Fruit fly (Drosophila melanogaster) whole organism, embryonic: ENCODE data around the gene stg.

Experiments
- Aef1 ChIP-seq: fragments of 200-800 bp; sonication (Bioruptor generic); IDR thresholded peaks from 3 replicates; pipeline ENCODE4 v1.3.6; 2022; ENCODE audit warnings: missing biosample characterization, missing genetic modification characterization
- Atf-2 ChIP-seq: fragments of 200-800 bp; sonication (Bioruptor generic); optimal IDR thresholded peaks from 2 replicates; lab custom pipeline; 2016; ENCODE audit warnings: missing biosample characterization, missing genetic modification characterization
- BtbVII ChIP-seq: fragments of 200-800 bp; sonication (Bioruptor generic); optimal IDR thresholded peaks from 3 replicates; lab custom pipeline; 2017; ENCODE audit warnings: missing biosample characterization, mild to moderate bottlenecking, missing genetic modification characterization
- CG10565 ChIP-seq: fragments of 200-800 bp; sonication (Bioruptor generic); optimal IDR thresholded peaks from 3 replicates; lab custom pipeline; 2016; ENCODE audit warnings: missing biosample characterization, mild to moderate bottlenecking, missing genetic modification characterization
- CG10654 ChIP-seq: fragments of 200-800 bp; sonication (Bioruptor generic); optimal IDR thresholded peaks from 2 replicates; lab custom pipeline; 2016; ENCODE audit warnings: missing biosample characterization, missing genetic modification characterization
- CG13775 ChIP-seq: fragments of 200-800 bp; sonication (Bioruptor generic); optimal IDR thresholded peaks from 3 replicates; lab custom pipeline; 2017; ENCODE audit warnings: missing biosample characterization, mild to moderate bottlenecking, missing genetic modification characterization
- CG14667 ChIP-seq: fragments of 200-800 bp; sonication (Bioruptor generic); IDR thresholded peaks from 2 replicates; pipeline ENCODE4 v1.3.6; 2022; ENCODE audit warnings: missing biosample characterization, missing genetic modification characterization
- CG14710 ChIP-seq: fragments of 200-800 bp; sonication (Bioruptor generic); optimal IDR thresholded peaks from 3 replicates; lab custom pipeline; 2019; ENCODE audit warnings: missing biosample characterization, mild to moderate bottlenecking, missing genetic modification characterization, moderate library complexity
- CG16813 ChIP-seq: fragments of 200-800 bp; sonication (Bioruptor generic); IDR thresholded peaks from 3 replicates; pipeline ENCODE4 v1.3.6; 2022; ENCODE audit warnings: missing biosample characterization, missing genetic modification characterization; ENCODE audit not compliant: partially characterized antibody
- CG16815 ChIP-seq: fragments of 200-800 bp; sonication (Bioruptor generic); optimal IDR thresholded peaks from 3 replicates; lab custom pipeline; 2017; ENCODE audit warnings: missing biosample characterization, mild to moderate bottlenecking, missing genetic modification characterization
- CG1792 ChIP-seq: fragments of 200-800 bp; sonication (Bioruptor generic); optimal IDR thresholded peaks from 2 replicates; lab custom pipeline; 2016; ENCODE audit warnings: missing biosample characterization, missing genetic modification characterization
- CG2199 ChIP-seq: fragments of 200-800 bp; sonication (Bioruptor generic); IDR thresholded peaks from 3 replicates; pipeline ENCODE4 v1.3.6; 2022; ENCODE audit warnings: missing biosample characterization, missing genetic modification characterization
- CG30020 ChIP-seq: fragments of 200-800 bp; optimal IDR thresholded peaks from 2 replicates; lab custom pipeline; 2019; ENCODE audit warnings: missing biosample characterization, mild to moderate bottlenecking, missing genetic modification characterization, moderate library complexity
- CG32532 ChIP-seq: fragments of 200-800 bp; sonication (Bioruptor generic); IDR thresholded peaks from 2 replicates; pipeline ENCODE4 v1.3.6; 2022; ENCODE audit warnings: missing biosample characterization, missing genetic modification characterization
- CG3407 ChIP-seq: fragments of 200-800 bp; sonication (Bioruptor generic); optimal IDR thresholded peaks from 2 replicates; lab custom pipeline; 2018; ENCODE audit warnings: missing biosample characterization, mild to moderate bottlenecking, missing genetic modification characterization
- CG3995 ChIP-seq: fragments of 200-800 bp; sonication (Bioruptor generic); optimal IDR thresholded peaks from 3 replicates; lab custom pipeline; 2016; ENCODE audit warnings: missing biosample characterization, missing genetic modification characterization
- CG4360 ChIP-seq: fragments of 200-800 bp; sonication (Bioruptor generic); IDR thresholded peaks from 2 replicates; pipeline ENCODE4 v1.3.6; 2022; ENCODE audit warnings: missing biosample characterization, missing genetic modification characterization
- CG4424 ChIP-seq: fragments of 200-800 bp; sonication (Bioruptor generic); optimal IDR thresholded peaks from 3 replicates; lab custom pipeline; 2016; ENCODE audit warnings: missing biosample characterization, missing genetic modification characterization
- CG4730 ChIP-seq: fragments of 200-800 bp; sonication (Bioruptor generic); IDR thresholded peaks from 2 replicates; pipeline ENCODE4 v1.3.6; 2022; ENCODE audit warnings: missing biosample characterization, missing genetic modification characterization
- CG4820 ChIP-seq: fragments of 200-800 bp; sonication (Bioruptor generic); optimal IDR thresholded peaks from 3 replicates; lab custom pipeline; 2016; ENCODE audit warnings: missing biosample characterization, missing genetic modification characterization
- CG8478 ChIP-seq: fragments of >200 bp; optimal IDR thresholded peaks from 2 replicates; lab custom pipeline; 2018
- CG8765 ChIP-seq: fragments of 200-800 bp; sonication (Bioruptor generic); IDR thresholded peaks from 2 replicates; pipeline ENCODE4 v1.3.6; 2022; ENCODE audit warnings: missing biosample characterization, missing genetic modification characterization
- CG8944 ChIP-seq: fragments of 200-800 bp; sonication (Bioruptor generic); optimal IDR thresholded peaks from 3 replicates; lab custom pipeline; 2016; ENCODE audit warnings: missing biosample characterization, missing genetic modification characterization
- CG9437 ChIP-seq: fragments of 200-800 bp; sonication (Bioruptor generic); optimal IDR thresholded peaks from 2 replicates; lab custom pipeline; 2018; ENCODE audit warnings: missing biosample characterization, mild to moderate bottlenecking, missing genetic modification characterization
- Doc3 ChIP-seq: fragments of 200-800 bp; sonication (Bioruptor generic); IDR thresholded peaks from 3 replicates; pipeline ENCODE4 v1.3.6; 2022; ENCODE audit warnings: missing biosample characterization, missing genetic modification characterization; ENCODE audit not compliant: partially characterized antibody
- E2f1 ChIP-seq: fragments of 200-800 bp; sonication (Bioruptor generic); IDR thresholded peaks from 2 replicates; pipeline ENCODE4 v1.3.6; 2022; ENCODE audit warnings: missing biosample characterization, missing genetic modification characterization
- HLHmδ ChIP-seq: fragments of 200-800 bp; sonication (Bioruptor generic); optimal IDR thresholded peaks from 2 replicates; lab custom pipeline; 2018; ENCODE audit warnings: missing biosample characterization, mild to moderate bottlenecking, missing genetic modification characterization, moderate library complexity
- Kr ChIP-seq: fragments of 200-800 bp; sonication (Bioruptor generic); optimal IDR thresholded peaks from 2 replicates; lab custom pipeline; 2017; ENCODE audit warnings: missing biosample characterization, mild to moderate bottlenecking, missing genetic modification characterization
- MTF-1 ChIP-seq: fragments of 200-800 bp; sonication (Bioruptor generic); optimal IDR thresholded peaks from 2 replicates; lab custom pipeline; 2018; ENCODE audit warnings: missing biosample characterization, mild to moderate bottlenecking, missing genetic modification characterization, borderline replicate concordance
- Myb ChIP-seq: fragments of 200-800 bp; sonication (Bioruptor generic); optimal IDR thresholded peaks from 2 replicates; lab custom pipeline; 2016; ENCODE audit warnings: missing biosample characterization, missing genetic modification characterization
- Neu2 ChIP-seq: fragments of 200-800 bp; sonication (Bioruptor generic); optimal IDR thresholded peaks from 3 replicates; lab custom pipeline; 2016; ENCODE audit warnings: missing biosample characterization, missing genetic modification characterization, borderline replicate concordance
- Nf-YB ChIP-seq: fragments of 200-800 bp; sonication (Bioruptor generic); optimal IDR thresholded peaks from 3 replicates; lab custom pipeline; 2019; ENCODE audit warnings: missing biosample characterization, mild to moderate bottlenecking, missing genetic modification characterization, moderate library complexity
- Poxn ChIP-seq: fragments of 200-800 bp; sonication (Bioruptor generic); IDR thresholded peaks from 2 replicates; pipeline ENCODE4 v1.3.6; 2022; ENCODE audit warnings: missing biosample characterization, missing genetic modification characterization
- Xbp1 ChIP-seq: fragments of 200-800 bp; sonication (Bioruptor generic); optimal IDR thresholded peaks from 3 replicates; lab custom pipeline; 2016; ENCODE audit warnings: missing biosample characterization, mild to moderate bottlenecking, missing genetic modification characterization
- chif ChIP-seq, 2 experiments: fragments of 200-800 bp; sonication (Bioruptor generic); optimal IDR thresholded peaks; 3 replicates each; lab custom pipeline; 2016; ENCODE audit warnings: missing biosample characterization in 2 of 2, missing genetic modification characterization in 2 of 2
- dati ChIP-seq: fragments of 200-800 bp; sonication (Bioruptor generic); IDR thresholded peaks from 2 replicates; pipeline ENCODE4 v1.3.6; 2022; ENCODE audit warnings: missing biosample characterization, missing genetic modification characterization
- eve ChIP-seq, 2 experiments: fragments of >200 bp; optimal IDR thresholded peaks; 2 replicates each; lab custom pipeline; 2017; ENCODE audit warnings: missing biosample characterization in 2 of 2, missing genetic modification characterization in 2 of 2
- fd96Cb ChIP-seq: fragments of 200-800 bp; sonication (Bioruptor generic); optimal IDR thresholded peaks from 2 replicates; lab custom pipeline; 2018; ENCODE audit warnings: missing biosample characterization, mild to moderate bottlenecking, missing genetic modification characterization, moderate library complexity
- grn ChIP-seq: fragments of 200-800 bp; sonication (Bioruptor generic); optimal IDR thresholded peaks from 3 replicates; lab custom pipeline; 2017; ENCODE audit warnings: missing biosample characterization, missing genetic modification characterization
- gro ChIP-seq: fragments of 200-800 bp; sonication (Bioruptor generic); optimal IDR thresholded peaks from 2 replicates; lab custom pipeline; 2016; ENCODE audit warnings: missing biosample characterization, missing genetic modification characterization
- kay ChIP-seq: fragments of 200-800 bp; sonication (Bioruptor generic); optimal IDR thresholded peaks from 2 replicates; lab custom pipeline; 2016; ENCODE audit warnings: missing biosample characterization, missing genetic modification characterization
- pho ChIP-seq: fragments of 200-800 bp; sonication (Bioruptor generic); optimal IDR thresholded peaks from 2 replicates; lab custom pipeline; 2016; ENCODE audit warnings: missing biosample characterization, missing genetic modification characterization
- prd ChIP-seq, 3 experiments: fragments of >200 bp in 2 of 3; fragments of 200-800 bp in 1 of 3; sonication (Bioruptor generic) in 1 of 3; optimal IDR thresholded peaks in 2 of 3; IDR thresholded peaks in 1 of 3; 2 replicates in 2 of 3; 3 replicates in 1 of 3; pipeline versions ENCODE4 v1.3.6 to Lab custom; 2017 to 2022; ENCODE audit warnings: missing biosample characterization in 1 of 3, missing genetic modification characterization in 1 of 3
- ro ChIP-seq: fragments of 200-800 bp; sonication (Bioruptor generic); IDR thresholded peaks from 2 replicates; pipeline ENCODE4 v1.3.6; 2022; ENCODE audit warnings: missing biosample characterization, missing genetic modification characterization
- scrt ChIP-seq: fragments of 200-800 bp; sonication (Bioruptor generic); optimal IDR thresholded peaks from 2 replicates; lab custom pipeline; 2018; ENCODE audit warnings: missing biosample characterization, mild to moderate bottlenecking, missing genetic modification characterization, moderate library complexity
- sim ChIP-seq: fragments of 200-800 bp; sonication (Bioruptor generic); IDR thresholded peaks from 2 replicates; pipeline ENCODE4 v1.3.6; 2022; ENCODE audit warnings: missing biosample characterization, missing genetic modification characterization
- sima ChIP-seq: fragments of 200-800 bp; sonication (Bioruptor generic); optimal IDR thresholded peaks from 2 replicates; lab custom pipeline; 2016; ENCODE audit warnings: missing biosample characterization, missing genetic modification characterization
- slbo ChIP-seq: fragments of 200-800 bp; sonication (Bioruptor generic); IDR thresholded peaks from 2 replicates; pipeline ENCODE4 v1.3.6; 2022; ENCODE audit warnings: missing biosample characterization, missing genetic modification characterization
- slou ChIP-seq: fragments of 200-800 bp; sonication (Bioruptor generic); optimal IDR thresholded peaks from 3 replicates; lab custom pipeline; 2016; ENCODE audit warnings: missing biosample characterization, missing genetic modification characterization
- sug ChIP-seq: fragments of 200-800 bp; optimal IDR thresholded peaks from 2 replicates; lab custom pipeline; 2019; ENCODE audit warnings: missing biosample characterization, mild to moderate bottlenecking, missing genetic modification characterization, moderate library complexity
- zf30C ChIP-seq: fragments of 200-800 bp; sonication (Bioruptor generic); optimal IDR thresholded peaks from 3 replicates; lab custom pipeline; 2018; ENCODE audit warnings: missing biosample characterization, mild to moderate bottlenecking, missing genetic modification characterization

Gene stg

DNA sequence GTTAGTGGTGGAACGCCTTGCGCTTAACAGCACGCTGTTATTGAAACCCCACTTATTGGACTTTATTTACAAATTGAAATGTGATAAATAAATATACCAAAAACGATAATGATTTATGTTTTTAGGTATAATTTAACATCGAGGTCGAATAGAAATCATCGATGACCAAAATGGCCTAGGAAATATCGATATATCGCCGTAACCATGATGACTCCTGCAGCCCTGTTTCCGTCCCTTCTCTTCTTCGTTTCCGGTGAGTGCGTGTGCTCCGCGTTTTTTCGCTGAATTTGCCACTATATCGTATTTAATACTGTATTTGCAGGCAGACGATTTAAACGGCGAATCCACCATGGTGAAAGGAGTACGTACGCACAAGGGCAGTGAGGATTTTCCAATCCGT is 35.7 kb downstream of the stg start, which contains the start of gene eEF1gamma (continued):
- TF ChIP-seq CG13775 (GFP tag; lab: Kevin White, UChicago) (peak; percentile 99), dati (peak; percentile 94), CG30020 (tag; lab: Kevin White, UChicago) (peak; percentile 75), CG10654 (GFP tag; lab: Kevin White, UChicago) (peak; percentile 95), MTF-1 (peak; percentile 98), zf30C (GFP tag; lab: Kevin White, UChicago) (peak; percentile 49), Neu2 (peak; percentile 81), E2f1 (GFP tag; lab: Robert Waterston, UW) (peak; percentile 94), eve (GFP tag; optimal IDR thresholded peaks at IDR 0.05; lab: Kevin White, UChicago) (no peak), gro (GFP tag; lab: Kevin White, UChicago) (peak; percentile 96), CG16813 (peak; percentile 94), slou (GFP tag; lab: Kevin White, UChicago) (peak; percentile 91), fd96Cb (peak; percentile 79), slbo (GFP tag; lab: Robert Waterston, UW) (peak; percentile 92), Atf-2 (GFP tag; lab: Kevin White, UChicago) (peak; percentile 92), CG1792 (GFP tag; lab: Kevin White, UChicago) (peak; percentile 93), CG8478 (lab: Kevin White, UChicago) (no peak), sim (GFP tag; lab: Robert Waterston, UW) (peak; percentile 90), CG3407 (peak; percentile 94), CG8944 (peak; percentile 87), prd (optimal IDR thresholded peaks at IDR 0.05; lab: Kevin White, UChicago) (no peak), prd (GFP tag; IDR thresholded peaks at IDR 0.05; lab: Robert Waterston, UW) (peak; percentile 83), Kr (peak; percentile 77), HLHmδ (GFP tag; lab: Kevin White, UChicago) (peak; percentile 99), CG4730 (GFP tag; lab: Robert Waterston, UW) (peak; percentile 89), CG16815 (GFP tag; lab: Kevin White, UChicago) (peak; percentile 84), CG10565 (GFP tag; lab: Kevin White, UChicago) (peak; percentile 82), scrt (GFP tag; lab: Kevin White, UChicago) (peak; percentile 93), CG14667 (GFP tag; lab: Robert Waterston, UW) (peak; percentile 83), kay (peak; percentile 84), chif (GFP tag; optimal IDR thresholded peaks at IDR 0.05; lab: Kevin White, UChicago) (peak; percentile 90 to 97), sug (tag; lab: Kevin White, UChicago) (peak; percentile 93), CG8765 (GFP tag; lab: Robert Waterston, UW) (peak; percentile 84), CG4424 (GFP tag; lab: Kevin White, UChicago) (peak; percentile 94), Doc3 (GFP tag; lab: Robert Waterston, UW) (peak; percentile 81), Xbp1 (peak; percentile 93), CG4820 (GFP tag; lab: Kevin White, UChicago) (peak; percentile 88), CG3995 (GFP tag; lab: Kevin White, UChicago) (peak; percentile 80), CG4360 (GFP tag; lab: Robert Waterston, UW) (peak; percentile 72), CG9437 (GFP tag; lab: Kevin White, UChicago) (peak; percentile 92), CG14710 (tag; lab: Kevin White, UChicago) (peak; percentile 95), Aef1 (peak; percentile 83), Myb (GFP tag; lab: Kevin White, UChicago) (peak; percentile 87), grn (GFP tag; lab: Kevin White, UChicago) (peak; percentile 85), sima (GFP tag; lab: Kevin White, UChicago) (peak; percentile 94), pho (GFP tag; lab: Kevin White, UChicago) (peak; percentile 93), ro (GFP tag; lab: Robert Waterston, UW) (peak; percentile 83), Nf-YB (GFP tag; lab: Kevin White, UChicago) (peak; percentile 83), BtbVII (GFP tag; lab: Kevin White, UChicago) (peak; percentile 97), CG2199 (GFP tag; lab: Robert Waterston, UW) (peak; percentile 92), Poxn (GFP tag; lab: Robert Waterston, UW) (peak; percentile 69), CG32532 (GFP tag; lab: Robert Waterston, UW) (peak; percentile 97)
